Fruit fly (Drosophila melanogaster) whole organism, adult: Measurements from ENCODE around the gene Or24a.

Experiments used
- CG12768 ChIP-seq: fragments of 200-800 bp; sonication (Bioruptor generic); optimal IDR thresholded peaks from 2 replicates; lab custom pipeline; 2017; ENCODE audit warnings: missing biosample characterization, missing genetic modification characterization, mild to moderate bottlenecking, moderate library complexity, missing genetic modification reagents
- CG1620 ChIP-seq: fragments of 200-800 bp; sonication (Bioruptor generic); optimal IDR thresholded peaks from 2 replicates; lab custom pipeline; 2016; ENCODE audit warnings: missing biosample characterization, missing genetic modification characterization
- CG5204 ChIP-seq: fragments of 200-800 bp; sonication (Bioruptor generic); optimal IDR thresholded peaks from 2 replicates; lab custom pipeline; 2016; ENCODE audit warnings: missing biosample characterization, missing genetic modification characterization
- CG7045 ChIP-seq: fragments of 200-800 bp; sonication (Bioruptor generic); optimal IDR thresholded peaks from 2 replicates; lab custom pipeline; 2017; ENCODE audit warnings: missing biosample characterization, mild to moderate bottlenecking, missing genetic modification characterization
- Clk ChIP-seq: fragments of 200-800 bp; sonication (Bioruptor generic); optimal IDR thresholded peaks from 2 replicates; lab custom pipeline; 2017; ENCODE audit warnings: missing biosample characterization, missing genetic modification characterization
- Hr96 ChIP-seq: fragments of 200-800 bp; sonication (Bioruptor generic); optimal IDR thresholded peaks from 2 replicates; lab custom pipeline; 2016; ENCODE audit warnings: missing biosample characterization, missing genetic modification characterization
- cic ChIP-seq: fragments of 200-800 bp; sonication (Bioruptor generic); optimal IDR thresholded peaks from 2 replicates; lab custom pipeline; 2017; ENCODE audit warnings: missing biosample characterization, mild to moderate bottlenecking, missing genetic modification characterization, moderate library complexity
- kay ChIP-seq: fragments of 200-800 bp; sonication (Bioruptor generic); peaks from one replicate; lab custom pipeline; 2016; ENCODE audit warnings: missing biosample characterization, missing genetic modification characterization, borderline replicate concordance
- toe ChIP-seq: fragments of 200-800 bp; sonication (Bioruptor generic); optimal IDR thresholded peaks from 2 replicates; lab custom pipeline; 2016; ENCODE audit warnings: missing biosample characterization, missing genetic modification characterization

dm6 chr2L:4148979-4149378 is 17.0 kb downstream of the Or24a start, which contains the start of gene CG2955:
- TF ChIP-seq CG5204 (GFP tag; lab: Kevin White, UChicago), result no peak
- no peak for TF ChIP-seq CG7045
- TF ChIP-seq Hr96 (GFP tag; lab: Kevin White, UChicago), result no peak
- TF ChIP-seq CG12768 (GFP tag; lab: Kevin White, UChicago), result no peak
- TF ChIP-seq Clk, result no peak
- TF ChIP-seq cic (GFP tag; lab: Kevin White, UChicago), result no peak
- no peak for TF ChIP-seq toe (GFP tag; lab: Kevin White, UChicago)
- TF ChIP-seq kay (GFP tag; lab: Kevin White, UChicago), result no peak
- no peak for TF ChIP-seq CG1620 (GFP tag; lab: Kevin White, UChicago)
